Worm (Caenorhabditis elegans): ENCODE results near the gene F14H12.3.
A peak's percentile ranks its signal among the peaks of the same experiment; 100 is the strongest.

F14H12.3 gene

ce11 chrX:4320563-4320962, 23.5 kb upstream of the F14H12.3 start, which contains the start of gene dop-6:
Gene dop-6, plus strand, starts transcription at chrX:4320863.
- TF ChIP-seq pha-4 (GFP tag; IDR thresholded peaks at IDR 0.05) (no peak), pha-4 (tag; optimal IDR thresholded peaks at IDR 0.05) (no peak), nhr-11 (tag; optimal IDR thresholded peaks at IDR 0.05) (no peak), nhr-41 (GFP tag; IDR thresholded peaks at IDR 0.05) (no peak), F37D6.2 (tag; optimal IDR thresholded peaks at IDR 0.05) (no peak), ztf-11 (tag; optimal IDR thresholded peaks at IDR 0.05) (no peak), php-3 (GFP tag; IDR thresholded peaks at IDR 0.05) (no peak), hif-1 (tag; optimal IDR thresholded peaks at IDR 0.05) (no peak), ctbp-1 (GFP tag; IDR thresholded peaks at IDR 0.05) (no peak), dpl-1 (GFP tag; optimal IDR thresholded peaks at IDR 0.05) (no peak), daf-16 (GFP tag; optimal IDR thresholded peaks at IDR 0.05) (no peak), daf-16 (tag; optimal IDR thresholded peaks at IDR 0.05) (no peak), rbr-2 (tag; optimal IDR thresholded peaks at IDR 0.05) (no peak), attf-4 (tag; optimal IDR thresholded peaks at IDR 0.05) (no peak), zag-1 (tag; optimal IDR thresholded peaks at IDR 0.05) (no peak), F44E2.7 (GFP tag; IDR thresholded peaks at IDR 0.05) (no peak), zfp-2 (tag; optimal IDR thresholded peaks at IDR 0.05) (no peak)

- no peak for TF ChIP-seq ztf-7 (tag; optimal IDR thresholded peaks at IDR 0.05)
- no peak for TF ChIP-seq lin-29 (GFP tag; IDR thresholded peaks at IDR 0.05)
- TF ChIP-seq hif-1 (tag; optimal IDR thresholded peaks at IDR 0.05) = no peak
- TF ChIP-seq cey-2 (tag; optimal IDR thresholded peaks at IDR 0.05; ENCODE audit: borderline replicate concordance, insufficient read depth) = no peak
- TF ChIP-seq skn-1 (tag; optimal IDR thresholded peaks at IDR 0.05) = no peak
- no peak for TF ChIP-seq R02D3.7 (tag; optimal IDR thresholded peaks at IDR 0.05)
- no peak for TF ChIP-seq gei-8 (GFP tag; optimal IDR thresholded peaks at IDR 0.05)
- TF ChIP-seq nhr-102 (tag; optimal IDR thresholded peaks at IDR 0.05) = no peak
- TF ChIP-seq snpc-1.2 (GFP tag; IDR thresholded peaks at IDR 0.05) = no peak
- no peak for TF ChIP-seq rbr-2 (tag; optimal IDR thresholded peaks at IDR 0.05)
- no peak for TF ChIP-seq daf-16 (GFP tag; optimal IDR thresholded peaks at IDR 0.05)
- no peak for TF ChIP-seq daf-16 (tag; optimal IDR thresholded peaks at IDR 0.05)
- no peak for TF ChIP-seq zfp-2 (tag; optimal IDR thresholded peaks at IDR 0.05)
- TF ChIP-seq lim-7 (GFP tag; IDR thresholded peaks at IDR 0.05) = no peak
- peak; percentile 17 for TF ChIP-seq aha-1 (tag)
- no peak for TF ChIP-seq hmg-1.1 (GFP tag; IDR thresholded peaks at IDR 0.05)
- peak in 1 of 2 experiments; percentile 78 for TF ChIP-seq unc-62 (GFP tag; optimal IDR thresholded peaks at IDR 0.05 in 1 of 2)
- TF ChIP-seq unc-62 (tag; optimal IDR thresholded peaks at IDR 0.05) = no peak
- TF ChIP-seq Y5F2A.4 (GFP tag; optimal IDR thresholded peaks at IDR 0.05) = no peak
- TF ChIP-seq sdz-12 (GFP tag; optimal IDR thresholded peaks at IDR 0.05) = no peak
- no peak for TF ChIP-seq nhr-48 (tag; optimal IDR thresholded peaks at IDR 0.05)
- TF ChIP-seq T26A8.4 (GFP tag; IDR thresholded peaks at IDR 0.05) = no peak
- peak; percentile 51 for TF ChIP-seq fkh-10 (GFP tag; optimal IDR thresholded peaks at IDR 0.05)
- no peak for TF ChIP-seq ceh-44 (GFP tag; IDR thresholded peaks at IDR 0.05)
- TF ChIP-seq nhr-111 (GFP tag; optimal IDR thresholded peaks at IDR 0.05) = no peak
- TF ChIP-seq fos-1 (tag; optimal IDR thresholded peaks at IDR 0.05) = no peak
Measured at ce11 chrX:4322847-4323455, 21.1 kb upstream of the F14H12.3 start.

ce11 chrX:4328816-4329215, 15.2 kb upstream of the F14H12.3 start, which contains the start of gene C24A8.5:
Gene C24A8.5, minus strand, starts transcription at chrX:4328916.
- TF ChIP-seq madf-5 (GFP tag; IDR thresholded peaks at IDR 0.05) = no peak
- no peak for TF ChIP-seq mxl-2 (GFP tag; conservative IDR thresholded peaks at IDR 0.05)
- no peak for TF ChIP-seq T26A8.4 (GFP tag; IDR thresholded peaks at IDR 0.05)
- no peak for TF ChIP-seq skn-1 (tag; optimal IDR thresholded peaks at IDR 0.05)
- TF ChIP-seq unc-62 (GFP tag; optimal IDR thresholded peaks at IDR 0.05 in 1 of 2) = no peak
- no peak for TF ChIP-seq unc-62 (tag; optimal IDR thresholded peaks at IDR 0.05)
- no peak for TF ChIP-seq lin-13 (GFP tag; optimal IDR thresholded peaks at IDR 0.05)
- TF ChIP-seq F26F4.8 (GFP tag; conservative IDR thresholded peaks at IDR 0.05) = no peak
- TF ChIP-seq lin-38 (GFP tag; IDR thresholded peaks at IDR 0.05) = no peak
- no peak for TF ChIP-seq fos-1 (tag; optimal IDR thresholded peaks at IDR 0.05)
